Fruit fly (Drosophila melanogaster) whole organism, embryonic: ENCODE data around the gene CG6788.

Experiments used
- Atf3 ChIP-seq: fragments of 200-800 bp; sonication (Bioruptor generic); optimal IDR thresholded peaks from 3 replicates; lab custom pipeline; 2016; ENCODE audit warnings: missing biosample characterization, missing genetic modification characterization
- Awh ChIP-seq: fragments of 200-800 bp; sonication (Bioruptor generic); IDR thresholded peaks from 2 replicates; pipeline ENCODE4, ENCODE4 v1.3.6; 2022; ENCODE audit warnings: missing biosample characterization, missing genetic modification characterization
- Blimp-1 ChIP-seq: fragments of 200-800 bp; sonication (Bioruptor generic); optimal IDR thresholded peaks from 3 replicates; lab custom pipeline; 2018; ENCODE audit warnings: missing biosample characterization, missing genetic modification characterization, mild to moderate bottlenecking, moderate library complexity, missing genetic modification reagents
- CG10267 ChIP-seq: fragments of 200-800 bp; sonication (Bioruptor generic); optimal IDR thresholded peaks from 2 replicates; lab custom pipeline; 2018; ENCODE audit warnings: missing biosample characterization, mild to moderate bottlenecking, missing genetic modification characterization, moderate library complexity
- CG11093 ChIP-seq: fragments of 200-800 bp; sonication (Bioruptor generic); IDR thresholded peaks from 3 replicates; pipeline ENCODE4 v1.3.6; 2022; ENCODE audit warnings: missing biosample characterization, missing genetic modification characterization
- CG11723 ChIP-seq: fragments of 200-800 bp; sonication (Bioruptor generic); optimal IDR thresholded peaks from 2 replicates; lab custom pipeline; 2017; ENCODE audit warnings: missing biosample characterization, mild to moderate bottlenecking, missing genetic modification characterization
- CG12071 ChIP-seq: fragments of 200-800 bp; sonication (Bioruptor generic); optimal IDR thresholded peaks from 3 replicates; lab custom pipeline; 2018; ENCODE audit warnings: missing biosample characterization, mild to moderate bottlenecking, missing genetic modification characterization
- CG12104 ChIP-seq: fragments of 200-800 bp; sonication (Bioruptor generic); optimal IDR thresholded peaks from 3 replicates; lab custom pipeline; 2016; ENCODE audit warnings: missing biosample characterization, missing genetic modification characterization
- CG12219 ChIP-seq: fragments of 200-800 bp; sonication (Bioruptor generic); optimal IDR thresholded peaks from 3 replicates; lab custom pipeline; 2018; ENCODE audit warnings: missing biosample characterization, mild to moderate bottlenecking, missing genetic modification characterization
- CG14050 ChIP-seq: fragments of 200-800 bp; sonication (Bioruptor generic); IDR thresholded peaks from 3 replicates; pipeline ENCODE4 v1.3.6; 2022; ENCODE audit warnings: missing biosample characterization, missing genetic modification characterization
- CG15269 ChIP-seq: fragments of 200-800 bp; sonication (Bioruptor generic); optimal IDR thresholded peaks from 2 replicates; lab custom pipeline; 2018; ENCODE audit warnings: missing biosample characterization, mild to moderate bottlenecking, missing genetic modification characterization, moderate library complexity
- CG15514 ChIP-seq: fragments of 200-800 bp; sonication (Bioruptor generic); optimal IDR thresholded peaks from 3 replicates; lab custom pipeline; 2017; ENCODE audit warnings: missing biosample characterization, missing genetic modification characterization, mild to moderate bottlenecking, moderate library complexity, missing genetic modification reagents
- CG17328 ChIP-seq: fragments of 200-800 bp; sonication (Bioruptor generic); IDR thresholded peaks from 2 replicates; pipeline ENCODE4 v1.3.6; 2022; ENCODE audit warnings: missing biosample characterization, missing genetic modification characterization
- CG2678 ChIP-seq: fragments of 200-800 bp; sonication (Bioruptor generic); optimal IDR thresholded peaks from 3 replicates; lab custom pipeline; 2019; ENCODE audit warnings: missing biosample characterization, mild to moderate bottlenecking, missing genetic modification characterization, moderate library complexity
- CG3163 ChIP-seq: fragments of 200-800 bp; sonication (Bioruptor generic); optimal IDR thresholded peaks from 3 replicates; lab custom pipeline; 2016; ENCODE audit warnings: missing biosample characterization, missing genetic modification characterization
- CG3407 ChIP-seq: fragments of 200-800 bp; sonication (Bioruptor generic); optimal IDR thresholded peaks from 2 replicates; lab custom pipeline; 2018; ENCODE audit warnings: missing biosample characterization, mild to moderate bottlenecking, missing genetic modification characterization
- CG34376 ChIP-seq: fragments of 200-800 bp; sonication (Bioruptor generic); optimal IDR thresholded peaks from 2 replicates; lab custom pipeline; 2018; ENCODE audit warnings: missing biosample characterization, mild to moderate bottlenecking, missing genetic modification characterization
- CG3847 ChIP-seq: fragments of 200-800 bp; sonication (Bioruptor generic); IDR thresholded peaks from 2 replicates; pipeline ENCODE4 v1.3.6; 2022; ENCODE audit warnings: missing biosample characterization, missing genetic modification characterization
- CG4328 ChIP-seq: fragments of 200-800 bp; sonication (Bioruptor generic); optimal IDR thresholded peaks from 3 replicates; lab custom pipeline; 2017; ENCODE audit warnings: missing biosample characterization, missing genetic modification reagents, missing genetic modification characterization
- CG5245 ChIP-seq: fragments of 200-800 bp; sonication (Bioruptor generic); optimal IDR thresholded peaks from 3 replicates; lab custom pipeline; 2016; ENCODE audit warnings: missing biosample characterization, missing genetic modification characterization
- CG8359 ChIP-seq: fragments of 200-800 bp; sonication (Bioruptor generic); optimal IDR thresholded peaks from 2 replicates; lab custom pipeline; 2017; ENCODE audit warnings: missing biosample characterization, mild to moderate bottlenecking, missing genetic modification characterization, borderline replicate concordance
- CG9437 ChIP-seq: fragments of 200-800 bp; sonication (Bioruptor generic); optimal IDR thresholded peaks from 2 replicates; lab custom pipeline; 2018; ENCODE audit warnings: missing biosample characterization, mild to moderate bottlenecking, missing genetic modification characterization
- CG9609 ChIP-seq: fragments of 200-800 bp; sonication (Bioruptor generic); optimal IDR thresholded peaks from 3 replicates; lab custom pipeline; 2016; ENCODE audit warnings: missing biosample characterization, missing genetic modification characterization
- Ets65A ChIP-seq: fragments of 200-800 bp; sonication (Bioruptor generic); peaks from one replicate; lab custom pipeline; 2016; ENCODE audit warnings: missing biosample characterization, missing genetic modification characterization
- HLH4C ChIP-seq: fragments of 200-800 bp; sonication (Bioruptor generic); IDR thresholded peaks from 3 replicates; pipeline ENCODE4 v1.3.6; 2022; ENCODE audit warnings: missing biosample characterization, missing genetic modification characterization; ENCODE audit not compliant: partially characterized antibody
- HmgZ ChIP-seq: fragments of 200-800 bp; sonication (Bioruptor generic); optimal IDR thresholded peaks from 2 replicates; lab custom pipeline; 2018; ENCODE audit warnings: missing biosample characterization, mild to moderate bottlenecking, missing genetic modification characterization
- Hr51 ChIP-seq, 2 experiments: fragments of 200-800 bp; sonication (Bioruptor generic); optimal IDR thresholded peaks; 2 replicates in 1 of 2; 3 replicates in 1 of 2; lab custom pipeline; 2016 to 2018; ENCODE audit warnings: missing biosample characterization in 2 of 2, missing genetic modification characterization in 2 of 2, mild to moderate bottlenecking in 1 of 2, moderate library complexity in 1 of 2
- Lim3 ChIP-seq: fragments of 200-800 bp; sonication (Bioruptor generic); IDR thresholded peaks from 2 replicates; pipeline ENCODE4 v1.3.6; 2022; ENCODE audit warnings: missing biosample characterization, missing genetic modification characterization
- Med ChIP-seq: fragments of 200-800 bp; sonication (Bioruptor generic); peaks from one replicate; lab custom pipeline; 2016; ENCODE audit warnings: missing biosample characterization, missing genetic modification characterization, mild to moderate bottlenecking, inconsistent platforms, moderate library complexity
- Opbp ChIP-seq: fragments of 200-800 bp; sonication (Bioruptor generic); IDR thresholded peaks from 3 replicates; pipeline ENCODE4 v1.3.6; 2022; ENCODE audit warnings: missing biosample characterization, missing genetic modification characterization; ENCODE audit not compliant: partially characterized antibody
- Pdp1 ChIP-seq, 2 experiments: fragments of 200-800 bp; sonication (Bioruptor generic); optimal IDR thresholded peaks; 3 replicates each; lab custom pipeline; 2016; ENCODE audit warnings: missing biosample characterization in 2 of 2, missing genetic modification characterization in 2 of 2, mild to moderate bottlenecking in 1 of 2, moderate library complexity in 1 of 2
- Side ChIP-seq: fragments of 200-800 bp; sonication (Bioruptor generic); optimal IDR thresholded peaks from 2 replicates; lab custom pipeline; 2016; ENCODE audit warnings: missing biosample characterization, missing genetic modification characterization
- Sry-β ChIP-seq: fragments of 200-800 bp; sonication (Bioruptor generic); optimal IDR thresholded peaks from 2 replicates; lab custom pipeline; 2018; ENCODE audit warnings: missing biosample characterization, mild to moderate bottlenecking, missing genetic modification characterization, moderate library complexity
- Stat92E ChIP-seq, 3 experiments: fragments of >200 bp in 2 of 3; fragments of 200-800 bp in 1 of 3; sonication (Bioruptor generic) in 1 of 3; optimal IDR thresholded peaks; 2 replicates each; lab custom pipeline; 2017 to 2019; ENCODE audit warnings: missing biosample characterization in 3 of 3, missing genetic modification characterization in 3 of 3, mild to moderate bottlenecking in 1 of 3, moderate library complexity in 1 of 3
- ato ChIP-seq: fragments of 200-800 bp; sonication (Bioruptor generic); IDR thresholded peaks from 2 replicates; pipeline ENCODE4 v1.3.6; 2022; ENCODE audit warnings: missing biosample characterization, missing genetic modification characterization; ENCODE audit not compliant: partially characterized antibody
- bcd ChIP-seq: fragments of 200-800 bp; sonication (Bioruptor generic); optimal IDR thresholded peaks from 2 replicates; lab custom pipeline; 2017; ENCODE audit warnings: missing biosample characterization, mild to moderate bottlenecking, missing genetic modification characterization
- cad ChIP-seq: fragments of >200 bp; optimal IDR thresholded peaks from 2 replicates; lab custom pipeline; 2017; ENCODE audit warnings: missing biosample characterization, missing genetic modification characterization
- chm ChIP-seq: fragments of 200-800 bp; sonication (Bioruptor generic); IDR thresholded peaks from 2 replicates; pipeline ENCODE4 v1.3.6; 2022; ENCODE audit warnings: missing biosample characterization, missing genetic modification characterization
- emc ChIP-seq: fragments of 200-800 bp; sonication (Bioruptor generic); optimal IDR thresholded peaks from 2 replicates; lab custom pipeline; 2016; ENCODE audit warnings: missing biosample characterization, missing genetic modification characterization
- eve ChIP-seq, 2 experiments: fragments of >200 bp; optimal IDR thresholded peaks; 2 replicates each; lab custom pipeline; 2017; ENCODE audit warnings: missing biosample characterization in 2 of 2, missing genetic modification characterization in 2 of 2
- fd102C ChIP-seq: fragments of 200-800 bp; sonication (Bioruptor generic); optimal IDR thresholded peaks from 2 replicates; lab custom pipeline; 2018; ENCODE audit warnings: missing biosample characterization, mild to moderate bottlenecking, missing genetic modification characterization, moderate library complexity
- gem ChIP-seq: fragments of 200-800 bp; sonication (Bioruptor generic); optimal IDR thresholded peaks from 2 replicates; lab custom pipeline; 2019; ENCODE audit warnings: missing biosample characterization, mild to moderate bottlenecking, missing genetic modification characterization, moderate library complexity
- hkb ChIP-seq, 2 experiments: fragments of 200-800 bp in 1 of 2; fragments of >200 bp in 1 of 2; sonication (Bioruptor generic) in 1 of 2; IDR thresholded peaks in 1 of 2; optimal IDR thresholded peaks in 1 of 2; 2 replicates each; pipeline versions ENCODE4 v1.3.6 to Lab custom; 2017 to 2022; ENCODE audit warnings: missing biosample characterization in 1 of 2, missing genetic modification characterization in 1 of 2
- inv ChIP-seq: fragments of 200-800 bp; sonication (Bioruptor generic); IDR thresholded peaks from 2 replicates; pipeline ENCODE4 v1.3.6; 2022; ENCODE audit warnings: missing biosample characterization, missing genetic modification characterization; ENCODE audit not compliant: partially characterized antibody
- lmd ChIP-seq: fragments of 200-800 bp; sonication (Bioruptor generic); IDR thresholded peaks from 2 replicates; pipeline ENCODE4 v1.3.6; 2022; ENCODE audit warnings: missing biosample characterization, missing genetic modification characterization
- row ChIP-seq: fragments of 200-800 bp; sonication (Bioruptor generic); IDR thresholded peaks from 3 replicates; pipeline ENCODE4 v1.3.6; 2022; ENCODE audit warnings: missing biosample characterization, missing genetic modification characterization
- run ChIP-seq: fragments of 200-800 bp; sonication (Bioruptor generic); optimal IDR thresholded peaks from 3 replicates; lab custom pipeline; 2018; ENCODE audit warnings: missing biosample characterization, mild to moderate bottlenecking, missing genetic modification characterization
- tll ChIP-seq, 2 experiments: fragments of 200-800 bp in 1 of 2; fragments of >200 bp in 1 of 2; sonication (Bioruptor generic) in 1 of 2; optimal IDR thresholded peaks; 2 replicates each; lab custom pipeline; 2017 to 2019; ENCODE audit warnings: missing biosample characterization in 2 of 2, missing genetic modification characterization in 2 of 2, mild to moderate bottlenecking in 1 of 2, moderate library complexity in 1 of 2
- wor ChIP-seq: fragments of 200-800 bp; sonication (Bioruptor generic); IDR thresholded peaks from 2 replicates; pipeline ENCODE4 v1.3.6; 2022; ENCODE audit warnings: missing biosample characterization, missing genetic modification characterization

CG6788 gene

DNA sequence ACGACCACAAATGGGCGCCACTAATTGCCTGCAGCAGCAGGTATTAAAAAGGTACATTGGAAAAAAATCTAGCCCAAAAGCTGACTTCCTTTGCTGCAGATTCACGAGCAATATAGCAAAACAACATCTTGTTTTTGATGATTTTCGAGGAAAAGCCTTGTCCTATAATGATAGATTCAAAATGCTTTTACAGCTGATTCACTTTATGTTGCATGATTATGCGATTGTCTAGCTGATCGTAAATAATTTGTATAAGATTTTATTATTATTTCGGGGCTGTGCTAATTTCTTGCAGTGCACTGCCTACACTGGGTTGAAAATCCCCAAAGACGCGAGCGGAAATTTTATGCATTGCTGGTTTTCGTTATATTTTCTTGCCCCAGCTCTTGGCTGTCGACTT, 26.5 kb downstream of the CG6788 start (continued):
- no peak for TF ChIP-seq Lim3 (GFP tag; lab: Robert Waterston, UW)
- TF ChIP-seq Blimp-1 (GFP tag; lab: Kevin White, UChicago): peak; percentile 33
- no peak for TF ChIP-seq Side (GFP tag; lab: Kevin White, UChicago)
- no peak for TF ChIP-seq CG11093 (GFP tag; lab: Robert Waterston, UW)
- TF ChIP-seq CG3163 (GFP tag; lab: Kevin White, UChicago): no peak
- TF ChIP-seq Pdp1 (GFP tag; optimal IDR thresholded peaks at IDR 0.05; lab: Kevin White, UChicago): no peak
- no peak for TF ChIP-seq Awh (GFP tag; lab: Robert Waterston, UW)
- no peak for TF ChIP-seq HmgZ (tag; lab: Kevin White, UChicago)
- TF ChIP-seq CG8359 (GFP tag; lab: Kevin White, UChicago): no peak
- no peak for TF ChIP-seq CG12104 (GFP tag; lab: Kevin White, UChicago)
- TF ChIP-seq CG15269 (tag; lab: Kevin White, UChicago): peak; percentile 22
- no peak for TF ChIP-seq CG14050 (GFP tag; lab: Robert Waterston, UW)
- TF ChIP-seq CG4328 (GFP tag; lab: Kevin White, UChicago): no peak
- no peak for TF ChIP-seq fd102C (GFP tag; lab: Kevin White, UChicago)
- peak; percentile 5 for TF ChIP-seq Med (GFP tag; lab: Kevin White, UChicago)
- TF ChIP-seq Ets65A: peak; percentile 2
- no peak for TF ChIP-seq CG17328 (GFP tag; lab: Robert Waterston, UW)
- TF ChIP-seq Hr51 (GFP tag; optimal IDR thresholded peaks at IDR 0.05; lab: Kevin White, UChicago): peak in 1 of 2 experiments; percentile 17
- no peak for TF ChIP-seq emc (GFP tag; lab: Kevin White, UChicago)
- no peak for TF ChIP-seq tll (GFP tag; optimal IDR thresholded peaks at IDR 0.05; lab: Kevin White, UChicago)
- TF ChIP-seq CG34376: no peak
- no peak for TF ChIP-seq Opbp (GFP tag; lab: Robert Waterston, UW)
- peak; percentile 6 for TF ChIP-seq run (tag; lab: Kevin White, UChicago)
- 0 out of 3 replicates have a peak, but pooled peaks have one; percentile 16 for TF ChIP-seq row (GFP tag; lab: Robert Waterston, UW)
- no peak for TF ChIP-seq CG3847
- no peak for TF ChIP-seq cad (GFP tag; lab: Kevin White, UChicago)
- TF ChIP-seq CG3407: no peak
- no peak for TF ChIP-seq CG12219
- no peak for TF ChIP-seq Stat92E (GFP tag; optimal IDR thresholded peaks at IDR 0.05; lab: Kevin White, UChicago)
- no peak for TF ChIP-seq CG15514 (GFP tag; lab: Kevin White, UChicago)
- no peak for TF ChIP-seq wor (GFP tag; lab: Robert Waterston, UW)
- peak; percentile 36 for TF ChIP-seq gem (tag; lab: Kevin White, UChicago)
- TF ChIP-seq hkb (optimal IDR thresholded peaks at IDR 0.05; lab: Kevin White, UChicago): no peak
- TF ChIP-seq hkb (GFP tag; IDR thresholded peaks at IDR 0.05; lab: Robert Waterston, UW): no peak
- no peak for TF ChIP-seq CG9437
- no peak for TF ChIP-seq bcd (GFP tag; lab: Kevin White, UChicago)
- peak; percentile 30 for TF ChIP-seq CG2678 (tag; lab: Kevin White, UChicago)
- TF ChIP-seq HLH4C (GFP tag; lab: Robert Waterston, UW): no peak
- TF ChIP-seq lmd (GFP tag; lab: Robert Waterston, UW): no peak
- no peak for TF ChIP-seq CG12071
- no peak for TF ChIP-seq inv (GFP tag; lab: Robert Waterston, UW)
- no peak for TF ChIP-seq Sry-β (GFP tag; lab: Kevin White, UChicago)
- no peak for TF ChIP-seq CG9609 (GFP tag; lab: Kevin White, UChicago)
- no peak for TF ChIP-seq chm (GFP tag; lab: Robert Waterston, UW)
- TF ChIP-seq ato (GFP tag; lab: Robert Waterston, UW): no peak
- no peak for TF ChIP-seq CG11723 (GFP tag; lab: Kevin White, UChicago)
- TF ChIP-seq eve (GFP tag; optimal IDR thresholded peaks at IDR 0.05; lab: Kevin White, UChicago): no peak
- TF ChIP-seq CG10267 (tag; lab: Kevin White, UChicago): no peak
- no peak for TF ChIP-seq CG5245
- TF ChIP-seq Atf3: no peak
